Fruit fly (Drosophila melanogaster) whole organism, prepupa: ENCODE data around the gene Rab10.

Experiments used
- CG10631 ChIP-seq: fragments of 200-800 bp; sonication (Bioruptor generic); optimal IDR thresholded peaks from 2 replicates; lab custom pipeline; 2016; ENCODE audit warnings: missing biosample characterization, missing genetic modification characterization
- CG11294 ChIP-seq: fragments of 200-800 bp; sonication (Bioruptor generic); IDR thresholded peaks from 2 replicates; pipeline ENCODE4 v1.3.6; 2022; ENCODE audit warnings: missing biosample characterization, missing genetic modification characterization
- CG11762 ChIP-seq: fragments of 200-800 bp; sonication (Bioruptor generic); optimal IDR thresholded peaks from 3 replicates; lab custom pipeline; 2016; ENCODE audit warnings: missing biosample characterization, missing genetic modification characterization; ENCODE audit not compliant: insufficient read depth
- CG11902 ChIP-seq: fragments of 200-800 bp; sonication (Bioruptor generic); optimal IDR thresholded peaks from 3 replicates; lab custom pipeline; 2016; ENCODE audit warnings: missing biosample characterization, missing genetic modification characterization
- CG1621 ChIP-seq: fragments of 200-800 bp; sonication (Bioruptor generic); optimal IDR thresholded peaks from 3 replicates; lab custom pipeline; 2018; ENCODE audit warnings: missing biosample characterization, mild to moderate bottlenecking, missing genetic modification characterization
- CG16779 ChIP-seq: fragments of 200-800 bp; sonication (Bioruptor generic); optimal IDR thresholded peaks from 3 replicates; lab custom pipeline; 2017; ENCODE audit warnings: missing biosample characterization, mild to moderate bottlenecking, missing genetic modification characterization
- CG3032 ChIP-seq: fragments of 200-800 bp; optimal IDR thresholded peaks from 2 replicates; lab custom pipeline; 2019; ENCODE audit warnings: missing biosample characterization, mild to moderate bottlenecking, missing genetic modification characterization, moderate library complexity
- CG31627 ChIP-seq: fragments of 200-800 bp; sonication (Bioruptor generic); optimal IDR thresholded peaks from 3 replicates; lab custom pipeline; 2016; ENCODE audit warnings: missing biosample characterization, missing genetic modification characterization
- CG32006 ChIP-seq: fragments of 200-800 bp; sonication (Bioruptor generic); optimal IDR thresholded peaks from 3 replicates; lab custom pipeline; 2017; ENCODE audit warnings: missing biosample characterization, mild to moderate bottlenecking, missing genetic modification characterization
- CG34406 ChIP-seq: fragments of 200-800 bp; sonication (Bioruptor generic); optimal IDR thresholded peaks from 3 replicates; lab custom pipeline; 2016; ENCODE audit warnings: missing biosample characterization, missing genetic modification characterization
- CG4318 ChIP-seq: fragments of 200-800 bp; sonication (Bioruptor generic); optimal IDR thresholded peaks from 3 replicates; lab custom pipeline; 2017; ENCODE audit warnings: missing biosample characterization, mild to moderate bottlenecking, missing genetic modification characterization
- CG6163 ChIP-seq: fragments of 200-800 bp; sonication (Bioruptor generic); IDR thresholded peaks from 3 replicates; pipeline ENCODE4 v1.3.6; 2022; ENCODE audit warnings: missing biosample characterization, missing genetic modification characterization
- CG6792 ChIP-seq: fragments of 200-800 bp; sonication (Bioruptor generic); optimal IDR thresholded peaks from 3 replicates; lab custom pipeline; 2016; ENCODE audit warnings: missing biosample characterization, missing genetic modification characterization
- CG6808 ChIP-seq: fragments of 200-800 bp; sonication (Bioruptor generic); optimal IDR thresholded peaks from 3 replicates; lab custom pipeline; 2017; ENCODE audit warnings: missing biosample characterization, missing genetic modification characterization, mild to moderate bottlenecking, moderate library complexity, missing genetic modification reagents
- CG6854 ChIP-seq: fragments of 200-800 bp; sonication (Bioruptor generic); optimal IDR thresholded peaks from 2 replicates; lab custom pipeline; 2017; ENCODE audit warnings: missing biosample characterization, mild to moderate bottlenecking, missing genetic modification characterization
- CG7368 ChIP-seq: fragments of 200-800 bp; sonication (Bioruptor generic); optimal IDR thresholded peaks from 3 replicates; lab custom pipeline; 2016; ENCODE audit warnings: missing biosample characterization, missing genetic modification characterization
- CG8319 ChIP-seq: fragments of 200-800 bp; sonication (Bioruptor generic); optimal IDR thresholded peaks from 3 replicates; lab custom pipeline; 2016; ENCODE audit warnings: missing biosample characterization, missing genetic modification characterization
- Eip75B ChIP-seq: fragments of 200-800 bp; sonication (Bioruptor generic); optimal IDR thresholded peaks from 3 replicates; lab custom pipeline; 2016; ENCODE audit warnings: missing biosample characterization, missing genetic modification characterization
- Eip78C ChIP-seq: fragments of 200-800 bp; sonication (Bioruptor generic); peaks from one replicate; lab custom pipeline; 2016; ENCODE audit warnings: missing biosample characterization, missing genetic modification characterization
- Ets21C ChIP-seq: fragments of 200-800 bp; sonication (Bioruptor generic); optimal IDR thresholded peaks from 3 replicates; lab custom pipeline; 2016; ENCODE audit warnings: missing biosample characterization, missing genetic modification characterization
- Ets96B ChIP-seq: fragments of 200-800 bp; optimal IDR thresholded peaks from 2 replicates; lab custom pipeline; 2019; ENCODE audit warnings: missing biosample characterization, mild to moderate bottlenecking, missing genetic modification characterization, moderate library complexity
- Gug ChIP-seq: fragments of 200-800 bp; sonication (Bioruptor generic); IDR thresholded peaks from 2 replicates; pipeline ENCODE4 v1.3.6; 2022; ENCODE audit warnings: missing biosample characterization, missing genetic modification characterization
- Hr39 ChIP-seq: fragments of 200-800 bp; sonication (Bioruptor generic); optimal IDR thresholded peaks from 2 replicates; lab custom pipeline; 2016; ENCODE audit warnings: missing biosample characterization, missing genetic modification characterization
- Hr4 ChIP-seq: fragments of 200-800 bp; sonication (Bioruptor generic); optimal IDR thresholded peaks from 3 replicates; lab custom pipeline; 2016; ENCODE audit warnings: missing biosample characterization, missing genetic modification characterization
- Met ChIP-seq: fragments of 200-800 bp; sonication (Bioruptor generic); optimal IDR thresholded peaks from 3 replicates; lab custom pipeline; 2016; ENCODE audit warnings: missing biosample characterization, missing genetic modification characterization
- Smox ChIP-seq: fragments of 200-800 bp; sonication (Bioruptor generic); optimal IDR thresholded peaks from 3 replicates; lab custom pipeline; 2016; ENCODE audit warnings: missing biosample characterization, missing genetic modification characterization
- Sox102F ChIP-seq: fragments of 200-800 bp; sonication (Bioruptor generic); optimal IDR thresholded peaks from 2 replicates; lab custom pipeline; 2016; ENCODE audit warnings: missing biosample characterization, mild to moderate bottlenecking, missing genetic modification characterization
- Sox14 ChIP-seq: fragments of 200-800 bp; sonication (Bioruptor generic); optimal IDR thresholded peaks from 3 replicates; lab custom pipeline; 2016; ENCODE audit warnings: missing biosample characterization, missing genetic modification characterization
- Sox15 ChIP-seq: fragments of 200-800 bp; sonication (Bioruptor generic); optimal IDR thresholded peaks from 3 replicates; lab custom pipeline; 2016; ENCODE audit warnings: missing biosample characterization, missing genetic modification characterization
- achi ChIP-seq: fragments of 200-800 bp; sonication (Bioruptor generic); optimal IDR thresholded peaks from 3 replicates; lab custom pipeline; 2016; ENCODE audit warnings: missing biosample characterization, missing genetic modification characterization
- dac ChIP-seq: fragments of 200-800 bp; sonication (Bioruptor generic); optimal IDR thresholded peaks from 2 replicates; lab custom pipeline; 2017; ENCODE audit warnings: missing biosample characterization, mild to moderate bottlenecking, missing genetic modification characterization
- eg ChIP-seq: fragments of 200-800 bp; sonication (Bioruptor generic); IDR thresholded peaks from 3 replicates; pipeline ENCODE4 v1.3.6; 2022; ENCODE audit warnings: missing biosample characterization, missing genetic modification characterization
- esn ChIP-seq: fragments of 200-800 bp; sonication (Bioruptor generic); optimal IDR thresholded peaks from 2 replicates; lab custom pipeline; 2016; ENCODE audit warnings: missing biosample characterization, mild to moderate bottlenecking, missing genetic modification characterization, moderate library complexity
- fd59A ChIP-seq: fragments of 200-800 bp; sonication (Bioruptor generic); optimal IDR thresholded peaks from 2 replicates; lab custom pipeline; 2017; ENCODE audit warnings: missing biosample characterization, mild to moderate bottlenecking, missing genetic modification characterization, missing genetic modification reagents
- fkh ChIP-seq: fragments of 200-800 bp; sonication (Bioruptor generic); optimal IDR thresholded peaks from 3 replicates; lab custom pipeline; 2017; ENCODE audit warnings: missing biosample characterization, mild to moderate bottlenecking, missing genetic modification characterization, moderate library complexity
- salr ChIP-seq, 2 experiments: fragments of 200-800 bp; sonication (Bioruptor generic); optimal IDR thresholded peaks; 3 replicates each; lab custom pipeline; 2016 to 2018; ENCODE audit warnings: missing biosample characterization in 2 of 2, missing genetic modification characterization in 2 of 2, mild to moderate bottlenecking in 1 of 2
- ss ChIP-seq, 2 experiments: fragments of 200-800 bp; sonication (Bioruptor generic); optimal IDR thresholded peaks; 2 replicates in 1 of 2; 3 replicates in 1 of 2; lab custom pipeline; 2017 to 2018; ENCODE audit warnings: mild to moderate bottlenecking in 2 of 2, missing biosample characterization in 2 of 2, missing genetic modification characterization in 2 of 2, moderate library complexity in 1 of 2
- svp ChIP-seq: fragments of 200-800 bp; sonication (Bioruptor generic); peaks from one replicate; lab custom pipeline; 2016; ENCODE audit warnings: missing biosample characterization, missing genetic modification characterization
- topi ChIP-seq: fragments of 200-800 bp; sonication (Bioruptor generic); optimal IDR thresholded peaks from 3 replicates; lab custom pipeline; 2016; ENCODE audit warnings: missing biosample characterization, missing genetic modification characterization
- vri ChIP-seq: fragments of 200-800 bp; sonication (Bioruptor generic); optimal IDR thresholded peaks from 3 replicates; lab custom pipeline; 2016; ENCODE audit warnings: missing biosample characterization, mild to moderate bottlenecking, missing genetic modification characterization

Gene Rab10

dm6 chrX:20235794-20236513 lies 15.2 kb upstream of the Rab10 start, which contains the start of gene sw (continued):
- TF ChIP-seq dac (GFP tag; lab: Kevin White, UChicago) (peak; percentile 12), CG11902 (GFP tag; lab: Kevin White, UChicago) (peak; percentile 22), fkh (no peak), Sox15 (GFP tag; lab: Kevin White, UChicago) (peak; percentile 41), CG3032 (tag; lab: Kevin White, UChicago) (peak; percentile 63), vri (GFP tag; lab: Kevin White, UChicago) (no peak), ss (GFP tag; optimal IDR thresholded peaks at IDR 0.05; lab: Kevin White, UChicago) (peak in 1 of 2 experiments; percentile 10), CG1621 (tag; lab: Kevin White, UChicago) (peak; percentile 56), Ets21C (GFP tag; lab: Kevin White, UChicago) (peak; percentile 38), achi (GFP tag; lab: Kevin White, UChicago) (peak; percentile 50), Hr4 (peak; percentile 31), Eip78C (GFP tag; lab: Kevin White, UChicago) (peak; percentile 76), eg (peak; percentile 63), Gug (GFP tag; lab: Robert Waterston, UW) (0 out of 2 replicates have a peak, but pooled peaks have one; percentile 16), CG8319 (GFP tag; lab: Kevin White, UChicago) (no peak), Smox (GFP tag; lab: Kevin White, UChicago) (peak; percentile 12), CG6163 (GFP tag; lab: Robert Waterston, UW) (no peak), Eip75B (GFP tag; lab: Kevin White, UChicago) (peak; percentile 32), CG16779 (tag; lab: Kevin White, UChicago) (no peak), Hr39 (GFP tag; lab: Kevin White, UChicago) (peak; percentile 70), CG10631 (GFP tag; lab: Kevin White, UChicago) (peak; percentile 46), esn (GFP tag; lab: Kevin White, UChicago) (peak; percentile 58), CG6808 (peak; percentile 31), CG4318 (GFP tag; lab: Kevin White, UChicago) (peak; percentile 2), Sox102F (peak; percentile 53), Sox14 (peak; percentile 51), CG31627 (GFP tag; lab: Kevin White, UChicago) (peak; percentile 40), Ets96B (peak; percentile 23), CG11294 (GFP tag; lab: Robert Waterston, UW) (no peak)

- no peak for TF ChIP-seq Ets96B
- TF ChIP-seq ss (GFP tag; optimal IDR thresholded peaks at IDR 0.05; lab: Kevin White, UChicago): peak in 1 of 2 experiments; percentile 46
- TF ChIP-seq salr (GFP tag; optimal IDR thresholded peaks at IDR 0.05; lab: Kevin White, UChicago): no peak
- TF ChIP-seq CG6854 (GFP tag; lab: Kevin White, UChicago): no peak
Observed at dm6 chrX:20237914-20238313, 13.2 kb upstream of the Rab10 start.

- TF ChIP-seq Eip78C (GFP tag; lab: Kevin White, UChicago): peak; percentile 76
- TF ChIP-seq Smox (GFP tag; lab: Kevin White, UChicago): peak; percentile 21
- no peak for TF ChIP-seq achi (GFP tag; lab: Kevin White, UChicago)
- TF ChIP-seq esn (GFP tag; lab: Kevin White, UChicago): peak; percentile 33
- no peak for TF ChIP-seq Ets21C (GFP tag; lab: Kevin White, UChicago)
- no peak for TF ChIP-seq CG11762 (GFP tag; lab: Kevin White, UChicago)
- no peak for TF ChIP-seq CG34406 (GFP tag; lab: Kevin White, UChicago)
- no peak for TF ChIP-seq CG4318 (GFP tag; lab: Kevin White, UChicago)
- TF ChIP-seq CG7368 (GFP tag; lab: Kevin White, UChicago): no peak
- no peak for TF ChIP-seq topi (GFP tag; lab: Kevin White, UChicago)
- TF ChIP-seq CG3032 (tag; lab: Kevin White, UChicago): no peak
- TF ChIP-seq fd59A (GFP tag; lab: Kevin White, UChicago): no peak
- no peak for TF ChIP-seq CG6792 (GFP tag; lab: Kevin White, UChicago)
- no peak for TF ChIP-seq Met (GFP tag; lab: Kevin White, UChicago)
- TF ChIP-seq salr (GFP tag; optimal IDR thresholded peaks at IDR 0.05; lab: Kevin White, UChicago): no peak
- TF ChIP-seq CG32006 (GFP tag; lab: Kevin White, UChicago): peak; percentile 29
- TF ChIP-seq svp (GFP tag; lab: Kevin White, UChicago): peak; percentile 49
- no peak for TF ChIP-seq vri (GFP tag; lab: Kevin White, UChicago)
- TF ChIP-seq Gug (GFP tag; lab: Robert Waterston, UW): no peak
Observed at dm6 chrX:20238736-20239607, 12.2 kb upstream of the Rab10 start.
